Fruit fly (Drosophila melanogaster): ENCODE measurements around the gene rux.
A peak's percentile ranks its signal among the peaks of the same experiment; 100 is the strongest.

Gene rux

DNA sequence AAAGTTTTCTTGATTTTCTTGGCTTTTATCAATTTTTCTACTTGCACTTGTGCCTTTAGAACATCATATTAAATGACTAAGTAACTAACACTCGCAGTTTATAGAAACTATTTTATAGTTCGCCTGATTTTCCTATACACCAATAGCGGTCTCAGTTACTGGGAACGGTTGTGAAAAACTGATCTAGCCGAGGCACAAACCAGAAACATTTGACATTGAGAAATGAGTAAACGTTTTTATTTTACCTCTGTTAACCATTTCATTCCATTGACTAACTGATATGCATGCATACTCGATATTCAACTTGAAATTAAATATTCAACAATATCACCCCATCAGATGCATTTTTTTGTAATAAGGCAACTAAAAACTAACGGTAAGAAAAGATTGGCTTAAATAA lies 2.2 kb downstream of the rux start (continued):
- TF ChIP-seq phol (tag; optimal IDR thresholded peaks at IDR 0.05) = no peak
- no peak for TF ChIP-seq ranshi (GFP tag; IDR thresholded peaks at IDR 0.05)
- TF ChIP-seq gt (GFP tag; IDR thresholded peaks at IDR 0.05) = no peak
- no peak for TF ChIP-seq CG4328 (GFP tag; optimal IDR thresholded peaks at IDR 0.05)
- no peak for TF ChIP-seq CG3163 (GFP tag; optimal IDR thresholded peaks at IDR 0.05)
- TF ChIP-seq CG7357 (GFP tag; IDR thresholded peaks at IDR 0.05) = no peak
- TF ChIP-seq HLH4C (GFP tag; IDR thresholded peaks at IDR 0.05; ENCODE audit: partially characterized antibody) = no peak
- TF ChIP-seq GATAe (GFP tag; conservative IDR thresholded peaks at IDR 0.05) = no peak
- no peak for TF ChIP-seq jing (GFP tag; optimal IDR thresholded peaks at IDR 0.05)
- TF ChIP-seq CG15601 (tag; optimal IDR thresholded peaks at IDR 0.05) = peak; percentile 77
- TF ChIP-seq jigr1 (GFP tag; IDR thresholded peaks at IDR 0.05) = no peak
- TF ChIP-seq Vsx1 (GFP tag; optimal IDR thresholded peaks at IDR 0.05) = peak; percentile 57
- TF ChIP-seq toy (GFP tag; IDR thresholded peaks at IDR 0.05) = no peak
- no peak for TF ChIP-seq exex (tag; optimal IDR thresholded peaks at IDR 0.05)
- no peak for TF ChIP-seq fd96Cb (tag; optimal IDR thresholded peaks at IDR 0.05)
- TF ChIP-seq ab (GFP tag; optimal IDR thresholded peaks at IDR 0.05) = no peak
- TF ChIP-seq Mes4 (GFP tag; optimal IDR thresholded peaks at IDR 0.05) = no peak
- no peak for TF ChIP-seq Oli (tag; optimal IDR thresholded peaks at IDR 0.05)
- TF ChIP-seq ro (GFP tag; IDR thresholded peaks at IDR 0.05) = no peak
- no peak for TF ChIP-seq Hr78 (GFP tag; optimal IDR thresholded peaks at IDR 0.05)

DNA sequence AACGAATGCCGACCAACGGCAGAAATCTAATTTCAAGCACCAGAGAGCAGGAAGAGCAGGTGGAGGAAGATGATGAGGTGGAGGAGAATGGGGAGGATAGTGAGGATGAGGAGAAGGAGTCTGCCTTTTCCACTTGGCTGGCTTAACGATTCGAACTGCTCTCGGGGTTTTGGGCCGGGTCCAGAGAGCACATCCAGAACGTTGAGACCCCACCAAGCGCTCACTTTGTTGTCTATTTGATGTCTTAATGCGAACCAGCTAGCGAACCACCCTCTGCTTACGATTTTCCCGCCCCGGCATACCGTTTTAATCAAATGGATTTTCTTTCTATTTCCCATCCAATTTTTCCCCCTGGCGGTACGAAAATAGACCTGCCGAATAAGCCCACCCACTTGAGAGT lies 2.9 kb downstream of the rux start:
- TF ChIP-seq corto (GFP tag; optimal IDR thresholded peaks at IDR 0.05) (no peak), z (GFP tag; IDR thresholded peaks at IDR 0.05) (0 out of 3 replicates have a peak, but pooled peaks have one; percentile 11), CG4617 (GFP tag; optimal IDR thresholded peaks at IDR 0.05; ENCODE audit: borderline replicate concordance) (no peak), sens (GFP tag) (peak; percentile 31), CG13894 (tag; optimal IDR thresholded peaks at IDR 0.05) (peak; percentile 91)

- TF ChIP-seq CG14860 (GFP tag; IDR thresholded peaks at IDR 0.05; ENCODE audit: partially characterized antibody) (no peak), CG9817 (tag; optimal IDR thresholded peaks at IDR 0.05) (no peak), CG10147 (GFP tag; optimal IDR thresholded peaks at IDR 0.05) (no peak), pros (GFP tag; optimal IDR thresholded peaks at IDR 0.05) (peak; percentile 51), z (GFP tag; IDR thresholded peaks at IDR 0.05) (0 out of 3 replicates have a peak, but pooled peaks have one; percentile 55), Six4 (GFP tag; optimal IDR thresholded peaks at IDR 0.05) (no peak), Oli (tag; optimal IDR thresholded peaks at IDR 0.05) (no peak), Ets65A (GFP tag) (peak; percentile 43), dmrt11E (tag; optimal IDR thresholded peaks at IDR 0.05) (no peak)
Observed at dm6 chrX:6032826-6033225, 4.8 kb downstream of the rux start.

- TF ChIP-seq CG1024 (GFP tag; IDR thresholded peaks at IDR 0.05) = peak; percentile 64
- peak; percentile 27; the same call in 1 of the 2 replicates for TF ChIP-seq Adf1 (GFP tag; IDR thresholded peaks at IDR 0.05)
- TF ChIP-seq Hr78 (GFP tag; optimal IDR thresholded peaks at IDR 0.05) = peak in 1 of 2 experiments; percentile 33
- TF ChIP-seq CG6683 (GFP tag; optimal IDR thresholded peaks at IDR 0.05) = peak; percentile 52
- no peak for TF ChIP-seq CG8478 (optimal IDR thresholded peaks at IDR 0.05)
- peak; percentile 82 for TF ChIP-seq CG17829 (tag; optimal IDR thresholded peaks at IDR 0.05)
- TF ChIP-seq grau (tag; optimal IDR thresholded peaks at IDR 0.05) = peak; percentile 79
- TF ChIP-seq schlank (tag; optimal IDR thresholded peaks at IDR 0.05) = peak; percentile 38
- no peak for TF ChIP-seq Tbp (GFP tag; optimal IDR thresholded peaks at IDR 0.05)
- no peak for TF ChIP-seq Dp (GFP tag; optimal IDR thresholded peaks at IDR 0.05)
- no peak for TF ChIP-seq CG7271 (tag; optimal IDR thresholded peaks at IDR 0.05)
- peak; percentile 65; the same call in 1 of the 2 replicates for TF ChIP-seq CG8765 (GFP tag; IDR thresholded peaks at IDR 0.05)
- peak; percentile 65 for TF ChIP-seq CG16815 (GFP tag; optimal IDR thresholded peaks at IDR 0.05)
- peak; percentile 82 for TF ChIP-seq CG4424 (GFP tag; optimal IDR thresholded peaks at IDR 0.05)
- TF ChIP-seq CG12744 (GFP tag; optimal IDR thresholded peaks at IDR 0.05) = peak; percentile 17
- TF ChIP-seq ewg (GFP tag; optimal IDR thresholded peaks at IDR 0.05) = peak; percentile 68
- peak; percentile 51; the same call in 1 of the 2 replicates for TF ChIP-seq ap (GFP tag; IDR thresholded peaks at IDR 0.05)
Observed at dm6 chrX:6031692-6032091, 5.9 kb downstream of the rux start.

Data from whole organism, embryonic.